Fruit fly (Drosophila melanogaster) whole organism: ENCODE measurements around the gene CG14441.

Experiments
- CG8478 ChIP-seq: fragments of >200 bp; optimal IDR thresholded peaks from 2 replicates; lab custom pipeline; 2018; ENCODE audit warnings: inconsistent platforms
- Dll ChIP-seq: fragments of >200 bp; optimal IDR thresholded peaks from 2 replicates; lab custom pipeline; 2017
- EcR ChIP-seq, 2 experiments: fragments of >200 bp; optimal IDR thresholded peaks; 2 replicates each; lab custom pipeline; 2017; ENCODE audit warnings: missing biosample characterization in 2 of 2, missing genetic modification characterization in 2 of 2, missing genetic modification reagents in 2 of 2
- pan ChIP-seq: fragments of >200 bp; optimal IDR thresholded peaks from 2 replicates; lab custom pipeline; 2017
- psq ChIP-seq: fragments of >200 bp; optimal IDR thresholded peaks from 2 replicates; lab custom pipeline; 2017
- usp ChIP-seq: fragments of >200 bp; optimal IDR thresholded peaks from 2 replicates; lab custom pipeline; 2017; ENCODE audit warnings: missing biosample characterization, missing genetic modification characterization, mixed read lengths

dm6 chrX:6730600-6731259, 31.4 kb downstream of the CG14441 start:
- TF ChIP-seq CG8478 (no peak), psq (lab: Kevin White, UChicago) (no peak), usp (no peak), pan (no peak), EcR (GFP tag; optimal IDR thresholded peaks at IDR 0.05; lab: Kevin White, UChicago) (no peak), Dll (lab: Kevin White, UChicago) (no peak)
